Fruit fly (Drosophila melanogaster) whole organism, embryonic: ENCODE measurements around the gene nAChRalpha2.
A peak's percentile ranks its signal among the peaks of the same experiment; 100 is the strongest.

Experiments
- Aef1 ChIP-seq: fragments of 200-800 bp; sonication (Bioruptor generic); IDR thresholded peaks from 3 replicates; pipeline ENCODE4 v1.3.6; 2022; ENCODE audit warnings: missing biosample characterization, missing genetic modification characterization
- Bgb ChIP-seq: fragments of 200-800 bp; sonication (Bioruptor generic); IDR thresholded peaks from 2 replicates; pipeline ENCODE4 v1.3.6; 2022; ENCODE audit warnings: missing biosample characterization, missing genetic modification characterization; ENCODE audit not compliant: partially characterized antibody
- CG10979 ChIP-seq: fragments of 200-800 bp; sonication (Bioruptor generic); optimal IDR thresholded peaks from 2 replicates; lab custom pipeline; 2018; ENCODE audit warnings: missing biosample characterization, mild to moderate bottlenecking, missing genetic modification characterization, moderate library complexity
- CG12155 ChIP-seq: fragments of 200-800 bp; sonication (Bioruptor generic); optimal IDR thresholded peaks from 3 replicates; lab custom pipeline; 2016; ENCODE audit warnings: missing biosample characterization, missing genetic modification characterization
- CG13287 ChIP-seq: fragments of 200-800 bp; sonication (Bioruptor generic); IDR thresholded peaks from 2 replicates; pipeline ENCODE4 v1.3.6; 2022; ENCODE audit warnings: missing biosample characterization, missing genetic modification characterization; ENCODE audit not compliant: partially characterized antibody
- CG14667 ChIP-seq: fragments of 200-800 bp; sonication (Bioruptor generic); IDR thresholded peaks from 2 replicates; pipeline ENCODE4 v1.3.6; 2022; ENCODE audit warnings: missing biosample characterization, missing genetic modification characterization
- CG15479 ChIP-seq: fragments of 200-800 bp; sonication (Bioruptor generic); optimal IDR thresholded peaks from 3 replicates; lab custom pipeline; 2019; ENCODE audit warnings: missing biosample characterization, mild to moderate bottlenecking, missing genetic modification characterization, moderate library complexity
- CG17359 ChIP-seq: fragments of 200-800 bp; sonication (Bioruptor generic); optimal IDR thresholded peaks from 3 replicates; lab custom pipeline; 2018; ENCODE audit warnings: missing biosample characterization, mild to moderate bottlenecking, missing genetic modification characterization, moderate library complexity
- CG1832 ChIP-seq: fragments of 200-800 bp; sonication (Bioruptor generic); optimal IDR thresholded peaks from 2 replicates; lab custom pipeline; 2017; ENCODE audit warnings: missing biosample characterization, mild to moderate bottlenecking, missing genetic modification characterization, inconsistent platforms
- CG18476 ChIP-seq: fragments of 200-800 bp; sonication (Bioruptor generic); optimal IDR thresholded peaks from 2 replicates; lab custom pipeline; 2016; ENCODE audit warnings: missing biosample characterization, mild to moderate bottlenecking, missing genetic modification characterization
- CG18599 ChIP-seq: fragments of 200-800 bp; sonication (Bioruptor generic); optimal IDR thresholded peaks from 3 replicates; lab custom pipeline; 2017; ENCODE audit warnings: missing biosample characterization, missing genetic modification characterization, mild to moderate bottlenecking, moderate library complexity, missing genetic modification reagents
- CG31365 ChIP-seq: fragments of 200-800 bp; sonication (Bioruptor generic); optimal IDR thresholded peaks from 2 replicates; lab custom pipeline; 2018; ENCODE audit warnings: missing biosample characterization, mild to moderate bottlenecking, missing genetic modification characterization
- CG3163 ChIP-seq: fragments of 200-800 bp; sonication (Bioruptor generic); optimal IDR thresholded peaks from 3 replicates; lab custom pipeline; 2016; ENCODE audit warnings: missing biosample characterization, missing genetic modification characterization
- CG33213 ChIP-seq: fragments of 200-800 bp; sonication (Bioruptor generic); optimal IDR thresholded peaks from 3 replicates; lab custom pipeline; 2016; ENCODE audit warnings: missing biosample characterization, missing genetic modification characterization
- CG34224 ChIP-seq: fragments of 200-800 bp; sonication (Bioruptor generic); IDR thresholded peaks from 3 replicates; pipeline ENCODE4 v1.3.6; 2022; ENCODE audit warnings: missing biosample characterization, missing genetic modification characterization; ENCODE audit not compliant: partially characterized antibody
- CG4328 ChIP-seq: fragments of 200-800 bp; sonication (Bioruptor generic); optimal IDR thresholded peaks from 3 replicates; lab custom pipeline; 2017; ENCODE audit warnings: missing biosample characterization, missing genetic modification reagents, missing genetic modification characterization
- CG6683 ChIP-seq: fragments of 200-800 bp; sonication (Bioruptor generic); optimal IDR thresholded peaks from 2 replicates; lab custom pipeline; 2017; ENCODE audit warnings: missing biosample characterization, mild to moderate bottlenecking, missing genetic modification characterization, missing genetic modification reagents
- CG8290 ChIP-seq, 3 experiments: fragments of 200-800 bp; sonication (Bioruptor generic); optimal IDR thresholded peaks; 2 replicates each; lab custom pipeline; 2016 to 2019; ENCODE audit warnings: missing biosample characterization in 3 of 3, missing genetic modification characterization in 3 of 3, mild to moderate bottlenecking in 2 of 3, moderate library complexity in 1 of 3
- CG9932 ChIP-seq: fragments of 200-800 bp; sonication (Bioruptor generic); IDR thresholded peaks from 2 replicates; pipeline ENCODE4 v1.3.6; 2022; ENCODE audit warnings: missing biosample characterization, missing genetic modification characterization
- CHES-1-like ChIP-seq: fragments of 200-800 bp; sonication (Bioruptor generic); optimal IDR thresholded peaks from 2 replicates; lab custom pipeline; 2016; ENCODE audit warnings: missing biosample characterization, missing genetic modification characterization
- CTCF ChIP-seq: fragments of 200-800 bp; sonication (Bioruptor generic); optimal IDR thresholded peaks from 2 replicates; lab custom pipeline; 2017; ENCODE audit warnings: missing biosample characterization, mild to moderate bottlenecking, missing genetic modification characterization, moderate library complexity
- CrebB ChIP-seq: fragments of 200-800 bp; sonication (Bioruptor generic); optimal IDR thresholded peaks from 3 replicates; lab custom pipeline; 2018; ENCODE audit warnings: missing biosample characterization, mild to moderate bottlenecking, missing genetic modification characterization
- Dad ChIP-seq: fragments of 200-800 bp; sonication (Bioruptor generic); optimal IDR thresholded peaks from 3 replicates; lab custom pipeline; 2016; ENCODE audit warnings: missing biosample characterization, missing genetic modification characterization
- Dek ChIP-seq: fragments of 200-800 bp; sonication (Bioruptor generic); optimal IDR thresholded peaks from 3 replicates; lab custom pipeline; 2019; ENCODE audit warnings: missing biosample characterization, mild to moderate bottlenecking, missing genetic modification characterization, moderate library complexity
- ERR ChIP-seq: fragments of 200-800 bp; sonication (Bioruptor generic); optimal IDR thresholded peaks from 2 replicates; lab custom pipeline; 2016; ENCODE audit warnings: missing biosample characterization, missing genetic modification characterization
- H15 ChIP-seq: fragments of 200-800 bp; sonication (Bioruptor generic); IDR thresholded peaks from 3 replicates; pipeline ENCODE4 v1.3.6; 2022; ENCODE audit warnings: missing biosample characterization, missing genetic modification characterization
- HmgZ ChIP-seq: fragments of 200-800 bp; sonication (Bioruptor generic); optimal IDR thresholded peaks from 2 replicates; lab custom pipeline; 2018; ENCODE audit warnings: missing biosample characterization, mild to moderate bottlenecking, missing genetic modification characterization
- Jarid2 ChIP-seq: fragments of 200-800 bp; sonication (Bioruptor generic); optimal IDR thresholded peaks from 3 replicates; lab custom pipeline; 2017; ENCODE audit warnings: mild to moderate bottlenecking, missing biosample characterization, missing genetic modification reagents, missing genetic modification characterization
- Lhr ChIP-seq: fragments of 200-800 bp; sonication (Bioruptor generic); optimal IDR thresholded peaks from 3 replicates; lab custom pipeline; 2017; ENCODE audit warnings: mild to moderate bottlenecking, missing biosample characterization, missing genetic modification reagents, missing genetic modification characterization
- Med ChIP-seq: fragments of 200-800 bp; sonication (Bioruptor generic); peaks from one replicate; lab custom pipeline; 2016; ENCODE audit warnings: missing biosample characterization, missing genetic modification characterization, mild to moderate bottlenecking, inconsistent platforms, moderate library complexity
- Meics ChIP-seq: fragments of 200-800 bp; sonication (Bioruptor generic); optimal IDR thresholded peaks from 2 replicates; lab custom pipeline; 2017; ENCODE audit warnings: missing biosample characterization, mild to moderate bottlenecking, missing genetic modification characterization
- NC2α ChIP-seq: fragments of 200-800 bp; sonication (Bioruptor generic); optimal IDR thresholded peaks from 2 replicates; lab custom pipeline; 2016; ENCODE audit warnings: missing biosample characterization, missing genetic modification characterization
- Nf-YA ChIP-seq: fragments of 200-800 bp; sonication (Bioruptor generic); IDR thresholded peaks from 2 replicates; pipeline ENCODE4 v1.3.6; 2022; ENCODE audit warnings: missing biosample characterization, missing genetic modification characterization
- Rfx ChIP-seq: fragments of 200-800 bp; sonication (Bioruptor generic); IDR thresholded peaks from 2 replicates; pipeline ENCODE4 v1.3.6; 2022; ENCODE audit warnings: missing biosample characterization, missing genetic modification characterization
- Ssrp ChIP-seq: fragments of 200-800 bp; sonication (Bioruptor generic); optimal IDR thresholded peaks from 2 replicates; lab custom pipeline; 2018; ENCODE audit warnings: missing biosample characterization, mild to moderate bottlenecking, missing genetic modification characterization, moderate library complexity
- ap ChIP-seq: fragments of 200-800 bp; sonication (Bioruptor generic); IDR thresholded peaks from 2 replicates; pipeline ENCODE4 v1.3.6; 2022; ENCODE audit warnings: missing biosample characterization, missing genetic modification characterization
- ato ChIP-seq: fragments of 200-800 bp; sonication (Bioruptor generic); IDR thresholded peaks from 2 replicates; pipeline ENCODE4 v1.3.6; 2022; ENCODE audit warnings: missing biosample characterization, missing genetic modification characterization; ENCODE audit not compliant: partially characterized antibody
- cato ChIP-seq: fragments of 200-800 bp; sonication (Bioruptor generic); optimal IDR thresholded peaks from 2 replicates; lab custom pipeline; 2016; ENCODE audit warnings: missing biosample characterization, missing genetic modification characterization, borderline replicate concordance
- dan ChIP-seq: fragments of 200-800 bp; sonication (Bioruptor generic); IDR thresholded peaks from 2 replicates; pipeline ENCODE4 v1.3.6; 2022; ENCODE audit warnings: missing biosample characterization, missing genetic modification characterization
- ems ChIP-seq: fragments of 200-800 bp; sonication (Bioruptor generic); optimal IDR thresholded peaks from 3 replicates; lab custom pipeline; 2016; ENCODE audit warnings: missing biosample characterization, missing genetic modification characterization
- gsb ChIP-seq: fragments of 200-800 bp; sonication (Bioruptor generic); IDR thresholded peaks from 2 replicates; pipeline ENCODE4 v1.3.6; 2022; ENCODE audit warnings: missing biosample characterization, missing genetic modification characterization
- her ChIP-seq: fragments of 200-800 bp; sonication (Bioruptor generic); optimal IDR thresholded peaks from 2 replicates; lab custom pipeline; 2016; ENCODE audit warnings: missing biosample characterization, missing genetic modification characterization
- lbe ChIP-seq: fragments of 200-800 bp; sonication (Bioruptor generic); optimal IDR thresholded peaks from 2 replicates; lab custom pipeline; 2016; ENCODE audit warnings: missing biosample characterization, mild to moderate bottlenecking, missing genetic modification characterization
- nom ChIP-seq: fragments of 200-800 bp; sonication (Bioruptor generic); optimal IDR thresholded peaks from 2 replicates; lab custom pipeline; 2017; ENCODE audit warnings: missing biosample characterization, missing genetic modification characterization, mild to moderate bottlenecking, moderate library complexity, missing genetic modification reagents
- psq ChIP-seq: fragments of 200-800 bp; sonication (Bioruptor generic); optimal IDR thresholded peaks from 2 replicates; lab custom pipeline; 2017; ENCODE audit warnings: missing biosample characterization, missing genetic modification characterization
- slbo ChIP-seq: fragments of 200-800 bp; sonication (Bioruptor generic); IDR thresholded peaks from 2 replicates; pipeline ENCODE4 v1.3.6; 2022; ENCODE audit warnings: missing biosample characterization, missing genetic modification characterization
- slp2 ChIP-seq: fragments of 200-800 bp; sonication (Bioruptor generic); optimal IDR thresholded peaks from 2 replicates; lab custom pipeline; 2016; ENCODE audit warnings: missing biosample characterization, missing genetic modification characterization
- sr ChIP-seq: fragments of 200-800 bp; sonication (Bioruptor generic); IDR thresholded peaks from 3 replicates; pipeline ENCODE4 v1.3.6; 2022; ENCODE audit warnings: missing biosample characterization, missing genetic modification characterization
- sug ChIP-seq: fragments of 200-800 bp; optimal IDR thresholded peaks from 2 replicates; lab custom pipeline; 2019; ENCODE audit warnings: missing biosample characterization, mild to moderate bottlenecking, missing genetic modification characterization, moderate library complexity
- trh ChIP-seq: fragments of 200-800 bp; sonication (Bioruptor generic); optimal IDR thresholded peaks from 2 replicates; lab custom pipeline; 2016; ENCODE audit warnings: missing biosample characterization, missing genetic modification characterization
- unc-4 ChIP-seq: fragments of 200-800 bp; sonication (Bioruptor generic); IDR thresholded peaks from 2 replicates; pipeline ENCODE4 v1.3.6; 2022; ENCODE audit warnings: missing biosample characterization, missing genetic modification characterization; ENCODE audit not compliant: partially characterized antibody

nAChRalpha2 gene

dm6 chr3R:24530328-24530727, 45.1 kb downstream of the nAChRalpha2 start, which contains the start of the genes CG13623 and ana1 (continued):
- TF ChIP-seq ems (GFP tag; lab: Kevin White, UChicago) (no peak), unc-4 (GFP tag; lab: Robert Waterston, UW) (peak; percentile 69), CG1832 (GFP tag; lab: Kevin White, UChicago) (no peak), sr (no peak), CG31365 (tag; lab: Kevin White, UChicago) (no peak), Nf-YA (GFP tag; lab: Robert Waterston, UW) (no peak), dan (GFP tag; lab: Robert Waterston, UW) (no peak), Dek (tag; lab: Kevin White, UChicago) (no peak), ap (no peak), CG3163 (GFP tag; lab: Kevin White, UChicago) (no peak), CrebB (tag; lab: Kevin White, UChicago) (no peak), Ssrp (tag; lab: Kevin White, UChicago) (no peak), NC2α (no peak), CG17359 (tag; lab: Kevin White, UChicago) (no peak), HmgZ (tag; lab: Kevin White, UChicago) (peak; percentile 1), CHES-1-like (GFP tag; lab: Kevin White, UChicago) (no peak), Lhr (GFP tag; lab: Kevin White, UChicago) (no peak), Dad (GFP tag; lab: Kevin White, UChicago) (no peak), trh (GFP tag; lab: Kevin White, UChicago) (no peak), CG8290 (GFP tag; optimal IDR thresholded peaks at IDR 0.05; lab: Kevin White, UChicago) (no peak), CG8290 (tag; optimal IDR thresholded peaks at IDR 0.05; lab: Kevin White, UChicago) (no peak), ERR (GFP tag; lab: Kevin White, UChicago) (no peak), CG18476 (GFP tag; lab: Kevin White, UChicago) (no peak), CG10979 (tag; lab: Kevin White, UChicago) (no peak), CG34224 (GFP tag; lab: Robert Waterston, UW) (peak; percentile 67; the same call in 2 of the 3 replicates), sug (no peak), CG14667 (GFP tag; lab: Robert Waterston, UW) (no peak), slp2 (GFP tag; lab: Kevin White, UChicago) (no peak), gsb (GFP tag; lab: Robert Waterston, UW) (no peak), Bgb (GFP tag; lab: Robert Waterston, UW) (no peak), cato (GFP tag; lab: Kevin White, UChicago) (no peak), CTCF (no peak), H15 (GFP tag; lab: Robert Waterston, UW) (no peak), Med (peak; percentile 55), CG12155 (GFP tag; lab: Kevin White, UChicago) (no peak), Jarid2 (no peak), Rfx (GFP tag; lab: Robert Waterston, UW) (no peak), slbo (no peak), CG18599 (no peak), ato (GFP tag; lab: Robert Waterston, UW) (0 out of 2 replicates have a peak, but pooled peaks have one; percentile 15), CG9932 (GFP tag; lab: Robert Waterston, UW) (no peak), CG15479 (no peak), CG6683 (no peak), Meics (GFP tag; lab: Kevin White, UChicago) (no peak), her (no peak), CG4328 (GFP tag; lab: Kevin White, UChicago) (no peak), nom (GFP tag; lab: Kevin White, UChicago) (no peak), CG13287 (peak; percentile 77), lbe (GFP tag; lab: Kevin White, UChicago) (no peak), psq (GFP tag; lab: Kevin White, UChicago) (no peak), CG33213 (GFP tag; lab: Kevin White, UChicago) (no peak), Aef1 (GFP tag; lab: Robert Waterston, UW) (no peak)
